Worm (Caenorhabditis elegans) whole organism, mixed stage, embryonic: ENCODE data around the gene lir-2.

Experiments
- M03D4.4 ChIP-seq: sonication (generic microtip); optimal IDR thresholded peaks from 2 replicates; lab custom pipeline; 2017; ENCODE audit warnings: mild to moderate bottlenecking, missing genetic modification characterization, missing compliant biosample characterization
- ceh-39 ChIP-seq: fragments of 150-350 bp; optimal IDR thresholded peaks from 2 replicates; lab custom pipeline; 2014; ENCODE audit warnings: missing biosample characterization, missing genetic modification characterization
- ceh-43 ChIP-seq: fragments of 200-800 bp; sonication (Bioruptor generic); optimal IDR thresholded peaks from 2 replicates; lab custom pipeline; 2018; ENCODE audit warnings: mild to moderate bottlenecking, missing genetic modification characterization, moderate library complexity, missing compliant biosample characterization
- ceh-83 ChIP-seq: fragments of 200-800 bp; sonication (Bioruptor generic); optimal IDR thresholded peaks from 2 replicates; lab custom pipeline; 2018; ENCODE audit warnings: mild to moderate bottlenecking, missing genetic modification characterization, missing compliant biosample characterization
- ces-1 ChIP-seq: fragments of 150-350 bp; optimal IDR thresholded peaks from 2 replicates; lab custom pipeline; 2014; ENCODE audit warnings: missing biosample characterization, missing genetic modification reagents, missing genetic modification characterization
- cnd-1 ChIP-seq: fragments of 200-800 bp; sonication (Bioruptor generic); optimal IDR thresholded peaks from 2 replicates; lab custom pipeline; 2018; ENCODE audit warnings: mild to moderate bottlenecking, missing genetic modification characterization, missing compliant biosample characterization
- elt-1 ChIP-seq: sonication (generic microtip); optimal IDR thresholded peaks from 2 replicates; lab custom pipeline; 2017; ENCODE audit warnings: missing genetic modification characterization, mild to moderate bottlenecking, missing compliant biosample characterization, antibody characterized with exemption, moderate library complexity, borderline replicate concordance; ENCODE audit not compliant: insufficient read depth
- elt-3 ChIP-seq: fragments of 150-350 bp; optimal IDR thresholded peaks from 2 replicates; lab custom pipeline; 2014; ENCODE audit warnings: missing biosample characterization, missing genetic modification characterization
- flh-1 ChIP-seq: fragments of 200-800 bp; sonication (Bioruptor generic); optimal IDR thresholded peaks from 2 replicates; lab custom pipeline; 2018; ENCODE audit warnings: mild to moderate bottlenecking, missing genetic modification characterization, moderate library complexity, missing compliant biosample characterization
- hlh-1 ChIP-seq: fragments of 150-350 bp; optimal IDR thresholded peaks from 2 replicates; lab custom pipeline; 2014; ENCODE audit warnings: missing biosample characterization, missing genetic modification reagents, missing genetic modification characterization
- lin-13 ChIP-seq: fragments of 150-350 bp; optimal IDR thresholded peaks from 2 replicates; lab custom pipeline; 2014; ENCODE audit warnings: missing biosample characterization, missing genetic modification characterization
- lin-32 ChIP-seq: fragments of 200-800 bp; sonication (Bioruptor generic); optimal IDR thresholded peaks from 2 replicates; lab custom pipeline; 2018; ENCODE audit warnings: mild to moderate bottlenecking, missing genetic modification characterization, missing compliant biosample characterization
- lsy-2 ChIP-seq: fragments of 150-350 bp; optimal IDR thresholded peaks from 2 replicates; lab custom pipeline; 2014; ENCODE audit warnings: missing biosample characterization, missing genetic modification characterization
- mep-1 ChIP-seq: fragments of 150-350 bp; optimal IDR thresholded peaks from 2 replicates; lab custom pipeline; 2017; ENCODE audit warnings: missing biosample characterization, missing genetic modification reagents, missing genetic modification characterization, inconsistent platforms
- mls-2 ChIP-seq: sonication (generic microtip); optimal IDR thresholded peaks from 2 replicates; lab custom pipeline; 2016; ENCODE audit warnings: mild to moderate bottlenecking, missing genetic modification characterization, moderate library complexity, missing compliant biosample characterization
- nhr-12 ChIP-seq: fragments of 150-350 bp; optimal IDR thresholded peaks from 2 replicates; lab custom pipeline; 2014; ENCODE audit warnings: missing biosample characterization, missing genetic modification characterization
- nhr-2 ChIP-seq: fragments of 150-350 bp; optimal IDR thresholded peaks from 2 replicates; lab custom pipeline; 2014; ENCODE audit warnings: missing biosample characterization, missing genetic modification characterization
- nhr-237 ChIP-seq: fragments of 150-350 bp; optimal IDR thresholded peaks from 2 replicates; lab custom pipeline; 2014; ENCODE audit warnings: missing biosample characterization, missing genetic modification characterization
- nhr-28 ChIP-seq: fragments of 150-350 bp; optimal IDR thresholded peaks from 2 replicates; lab custom pipeline; 2014; ENCODE audit warnings: missing biosample characterization, missing genetic modification characterization
- nhr-76 ChIP-seq: sonication (generic microtip); optimal IDR thresholded peaks from 2 replicates; lab custom pipeline; 2017; ENCODE audit warnings: missing biosample characterization, missing genetic modification characterization
- pha-4 ChIP-seq: fragments of 150-350 bp; optimal IDR thresholded peaks from 2 replicates; lab custom pipeline; 2018; ENCODE audit warnings: missing biosample characterization, missing genetic modification reagents, missing genetic modification characterization
- sem-2 ChIP-seq: fragments of 200-800 bp; sonication (Bioruptor generic); optimal IDR thresholded peaks from 2 replicates; lab custom pipeline; 2018; ENCODE audit warnings: mild to moderate bottlenecking, missing genetic modification characterization, missing compliant biosample characterization
- sptf-1 ChIP-seq: sonication (generic microtip); optimal IDR thresholded peaks from 2 replicates; lab custom pipeline; 2017; ENCODE audit warnings: mild to moderate bottlenecking, missing genetic modification characterization, moderate library complexity, missing compliant biosample characterization
- tbx-8 ChIP-seq: fragments of 200-800 bp; sonication (Bioruptor generic); optimal IDR thresholded peaks from 2 replicates; lab custom pipeline; 2018; ENCODE audit warnings: mild to moderate bottlenecking, missing genetic modification characterization, moderate library complexity, missing compliant biosample characterization
- unc-120 ChIP-seq: sonication (generic microtip); optimal IDR thresholded peaks from 2 replicates; lab custom pipeline; 2017; ENCODE audit warnings: missing genetic modification characterization, missing compliant biosample characterization; ENCODE audit not compliant: poor library complexity, severe bottlenecking
- unc-39 ChIP-seq: fragments of 150-350 bp; optimal IDR thresholded peaks from 2 replicates; lab custom pipeline; 2014; ENCODE audit warnings: missing biosample characterization, missing genetic modification characterization
- unc-62 ChIP-seq: fragments of 150-350 bp; optimal IDR thresholded peaks from 2 replicates; lab custom pipeline; 2014; ENCODE audit warnings: missing biosample characterization, missing genetic modification reagents, missing genetic modification characterization
- zip-8 ChIP-seq: fragments of 150-350 bp; optimal IDR thresholded peaks from 2 replicates; lab custom pipeline; 2014; ENCODE audit warnings: missing biosample characterization, missing genetic modification characterization
- ztf-11 ChIP-seq: fragments of 150-350 bp; optimal IDR thresholded peaks from 2 replicates; lab custom pipeline; 2014; ENCODE audit warnings: missing biosample characterization, missing genetic modification characterization

The lir-2 gene

DNA sequence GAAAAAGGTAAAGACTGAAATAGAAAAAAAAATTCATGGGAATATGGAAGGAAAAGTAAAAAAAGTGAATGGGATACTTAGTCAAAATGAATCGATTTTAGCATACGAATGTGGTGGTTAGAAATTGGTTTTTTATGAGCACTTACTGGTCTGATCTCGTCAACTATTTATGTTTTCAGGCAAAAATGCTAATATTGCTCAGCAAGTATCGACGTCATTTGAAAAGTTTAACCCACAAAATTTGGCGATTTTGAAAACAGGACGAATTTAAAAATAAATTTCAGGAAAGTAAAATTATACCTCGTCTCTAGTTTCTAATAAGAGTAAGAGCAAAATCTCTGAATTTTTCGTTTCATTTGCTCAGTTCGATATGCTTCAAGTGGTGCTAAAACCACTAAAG is 23.9 kb upstream of the lir-2 start:
- TF ChIP-seq ceh-43 (GFP tag; lab: Kevin White, UChicago) = no peak
- TF ChIP-seq M03D4.4 (tag; lab: Kevin White, UChicago) = no peak
- TF ChIP-seq ces-1 (GFP tag; lab: Kevin White, UChicago) = no peak
- no peak for TF ChIP-seq unc-39 (tag; lab: Kevin White, UChicago)
- TF ChIP-seq ceh-39 (tag; lab: Kevin White, UChicago) = no peak
- TF ChIP-seq zip-8 = no peak
- TF ChIP-seq pha-4 (tag; lab: Kevin White, UChicago) = no peak
- TF ChIP-seq sem-2 (GFP tag; lab: Kevin White, UChicago) = no peak
- no peak for TF ChIP-seq ztf-11 (tag; lab: Kevin White, UChicago)
- no peak for TF ChIP-seq mls-2 (tag; lab: Kevin White, UChicago)
- no peak for TF ChIP-seq unc-120 (tag; lab: Kevin White, UChicago)
- TF ChIP-seq nhr-76 (tag; lab: Kevin White, UChicago) = no peak
- TF ChIP-seq ceh-83 (GFP tag; lab: Kevin White, UChicago) = no peak
- TF ChIP-seq elt-3 (tag; lab: Kevin White, UChicago) = no peak
- TF ChIP-seq nhr-28 (tag; lab: Kevin White, UChicago) = no peak
- no peak for TF ChIP-seq tbx-8 (GFP tag; lab: Kevin White, UChicago)
- TF ChIP-seq cnd-1 (tag; lab: Kevin White, UChicago) = no peak
- no peak for TF ChIP-seq lin-13 (tag; lab: Kevin White, UChicago)
- TF ChIP-seq nhr-237 (tag; lab: Kevin White, UChicago) = no peak
- TF ChIP-seq hlh-1 (tag; lab: Kevin White, UChicago) = no peak

DNA sequence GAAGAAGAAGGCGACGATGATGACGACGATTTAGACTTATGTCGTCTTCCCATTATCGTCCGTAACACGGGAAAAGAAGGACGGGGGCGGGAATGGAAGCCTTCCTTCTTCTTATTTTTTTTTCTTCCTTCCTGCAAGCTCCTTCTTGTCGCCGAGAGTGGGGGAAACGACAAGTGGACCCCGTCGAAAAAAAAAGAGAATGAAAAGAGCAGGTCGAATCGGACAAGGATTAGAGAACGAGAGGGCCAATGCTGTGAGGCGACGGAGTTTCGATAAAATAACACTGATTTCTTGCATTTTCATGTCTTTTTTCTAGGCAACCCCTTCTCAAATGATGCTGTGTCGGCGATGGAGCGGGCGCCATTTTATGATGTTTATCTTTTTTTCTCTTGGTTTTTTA is 15.9 kb upstream of the lir-2 start, which contains the start of gene pde-4:
Gene pde-4 (minus strand): TSS at position 76 of the 400 bp plus-strand sequence.
- no peak for TF ChIP-seq lin-13 (tag; lab: Kevin White, UChicago)
- no peak for TF ChIP-seq elt-1 (tag; lab: Kevin White, UChicago)
- TF ChIP-seq ceh-83 (GFP tag; lab: Kevin White, UChicago) = no peak
- TF ChIP-seq, all 35 proteins: peak for 0

DNA sequence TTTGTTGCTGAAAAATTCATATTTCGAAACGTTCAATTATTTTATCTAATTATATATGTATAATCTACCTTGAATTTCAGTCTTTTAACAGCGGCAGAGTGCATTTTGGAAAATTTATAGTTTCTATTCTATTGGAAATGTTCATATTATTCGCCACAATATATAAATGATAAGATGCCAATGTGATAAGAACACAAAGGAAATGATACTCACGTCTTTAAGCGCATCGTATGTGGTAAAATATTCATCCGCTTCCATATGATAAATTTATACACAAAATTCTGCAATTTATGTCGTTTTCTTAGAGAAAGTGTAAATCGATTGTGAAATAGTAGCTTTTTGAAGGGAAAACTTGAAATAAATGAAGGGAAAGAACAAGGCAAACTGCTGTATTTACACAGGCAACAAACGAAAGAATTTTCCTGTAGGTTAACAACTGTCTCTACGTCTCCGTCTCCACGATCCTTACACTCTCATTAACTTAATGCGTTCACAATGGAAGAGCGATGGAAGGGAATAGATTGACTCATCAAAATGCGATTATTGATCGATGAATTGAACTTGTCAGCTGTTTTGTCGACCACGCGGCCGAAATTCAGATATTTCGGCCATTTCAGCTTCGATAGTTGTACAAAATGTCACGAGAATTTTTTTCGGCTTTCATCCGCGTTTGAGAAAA is 4.9 kb upstream of the lir-2 start, which contains the start of gene alfa-1:
Gene alfa-1 (minus strand): TSS at position 515 of the 679 bp plus-strand sequence.
- TF ChIP-seq hlh-1 (tag; lab: Kevin White, UChicago) (peak; percentile 69), flh-1 (GFP tag; lab: Kevin White, UChicago) (no peak), lsy-2 (tag; lab: Kevin White, UChicago) (peak; percentile 6), unc-62 (GFP tag; lab: Kevin White, UChicago) (peak; percentile 3), nhr-76 (tag; lab: Kevin White, UChicago) (no peak)
- TF ChIP-seq, all 35 proteins: peak for 3

DNA sequence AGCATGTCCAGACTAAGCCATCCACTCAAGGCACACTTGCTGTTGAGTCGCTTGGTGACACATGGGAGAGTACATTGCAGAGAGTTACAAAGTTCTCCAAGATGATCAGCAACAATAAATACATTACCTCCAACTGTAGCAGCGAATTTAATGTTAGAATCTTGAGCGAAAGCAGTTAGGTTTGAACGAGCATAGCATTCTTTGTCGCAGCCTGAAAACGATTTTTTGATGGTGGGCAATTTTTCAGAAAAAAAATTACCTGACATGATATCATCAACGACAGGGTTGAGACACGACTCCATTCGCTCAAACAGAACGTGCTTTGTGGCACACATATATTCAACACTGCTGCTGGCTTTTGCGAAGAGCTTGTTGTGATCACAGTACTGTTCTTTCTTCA is 4.0 kb upstream of the lir-2 start:
- TF ChIP-seq sem-2 (GFP tag; lab: Kevin White, UChicago) = no peak
- no peak for TF ChIP-seq cnd-1 (tag; lab: Kevin White, UChicago)
- no peak for TF ChIP-seq ceh-39 (tag; lab: Kevin White, UChicago)
- no peak for TF ChIP-seq ceh-83 (GFP tag; lab: Kevin White, UChicago)
- no peak for TF ChIP-seq sptf-1 (tag; lab: Kevin White, UChicago)
- TF ChIP-seq mep-1 (tag; lab: Kevin White, UChicago) = no peak
- no peak for TF ChIP-seq nhr-2
- TF ChIP-seq ceh-43 (GFP tag; lab: Kevin White, UChicago) = no peak
- no peak for TF ChIP-seq lin-13 (tag; lab: Kevin White, UChicago)
- no peak for TF ChIP-seq pha-4 (tag; lab: Kevin White, UChicago)
- TF ChIP-seq elt-1 (tag; lab: Kevin White, UChicago) = no peak
- TF ChIP-seq unc-39 (tag; lab: Kevin White, UChicago) = no peak
- TF ChIP-seq nhr-76 (tag; lab: Kevin White, UChicago) = no peak
- TF ChIP-seq unc-120 (tag; lab: Kevin White, UChicago) = no peak
- TF ChIP-seq lsy-2 (tag; lab: Kevin White, UChicago) = no peak
- TF ChIP-seq hlh-1 (tag; lab: Kevin White, UChicago) = no peak
- TF ChIP-seq lin-32 (GFP tag; lab: Kevin White, UChicago) = no peak
- TF ChIP-seq flh-1 (GFP tag; lab: Kevin White, UChicago) = no peak
- TF ChIP-seq nhr-12 (tag; lab: Kevin White, UChicago) = no peak
